Fruit fly (Drosophila melanogaster) Kc167 (cell line): ENCODE measurements around the gene Cep97.

Experiments
- Myc ChIP-seq: fragments of >200 bp; optimal IDR thresholded peaks from 2 replicates; lab custom pipeline; 2017; ENCODE audit warnings: missing external identifiers
- h ChIP-seq: fragments of >200 bp; optimal IDR thresholded peaks from 3 replicates; lab custom pipeline; 2018; ENCODE audit warnings: missing external identifiers
- psq ChIP-seq: fragments of >200 bp; optimal IDR thresholded peaks from 2 replicates; lab custom pipeline; 2017; ENCODE audit warnings: missing external identifiers

dm6 chr2L:3835221-3835620, 32.3 kb upstream of the Cep97 start:
- TF ChIP-seq h (lab: Kevin White, UChicago) (no peak), psq (lab: Kevin White, UChicago) (no peak), Myc (lab: Kevin White, UChicago) (no peak)
